Fruit fly (Drosophila melanogaster): ENCODE results near the gene Clic.

dm6 chrX:13838255-13838654 lies 16.1 kb upstream of the Clic start:
- TF ChIP-seq psq (optimal IDR thresholded peaks at IDR 0.05) (no peak), insv (optimal IDR thresholded peaks at IDR 0.05) (no peak), h (optimal IDR thresholded peaks at IDR 0.05) (no peak), Myc (optimal IDR thresholded peaks at IDR 0.05) (no peak)
